Fruit fly (Drosophila melanogaster) whole organism, embryonic: ENCODE results near the gene CG32448.

ENCODE experiments used
- Ada2b ChIP-seq: fragments of 200-800 bp; sonication (Bioruptor generic); IDR thresholded peaks from 2 replicates; pipeline ENCODE4 v1.3.6; 2022; ENCODE audit warnings: missing biosample characterization, missing genetic modification characterization
- Awh ChIP-seq: fragments of 200-800 bp; sonication (Bioruptor generic); IDR thresholded peaks from 2 replicates; pipeline ENCODE4, ENCODE4 v1.3.6; 2022; ENCODE audit warnings: missing biosample characterization, missing genetic modification characterization
- B-H2 ChIP-seq: fragments of 200-800 bp; sonication (Bioruptor generic); optimal IDR thresholded peaks from 2 replicates; lab custom pipeline; 2018; ENCODE audit warnings: missing biosample characterization, mild to moderate bottlenecking, missing genetic modification characterization
- C15 ChIP-seq: fragments of 200-800 bp; sonication (Bioruptor generic); IDR thresholded peaks from 3 replicates; pipeline ENCODE4 v1.3.6; 2022; ENCODE audit warnings: missing biosample characterization, missing genetic modification characterization
- CG14050 ChIP-seq: fragments of 200-800 bp; sonication (Bioruptor generic); IDR thresholded peaks from 3 replicates; pipeline ENCODE4 v1.3.6; 2022; ENCODE audit warnings: missing biosample characterization, missing genetic modification characterization
- CG15269 ChIP-seq: fragments of 200-800 bp; sonication (Bioruptor generic); optimal IDR thresholded peaks from 2 replicates; lab custom pipeline; 2018; ENCODE audit warnings: missing biosample characterization, mild to moderate bottlenecking, missing genetic modification characterization, moderate library complexity
- CG1529 ChIP-seq: fragments of 200-800 bp; sonication (Bioruptor generic); optimal IDR thresholded peaks from 3 replicates; lab custom pipeline; 2018; ENCODE audit warnings: missing biosample characterization, missing genetic modification characterization
- CG17385 ChIP-seq: fragments of 200-800 bp; sonication (Bioruptor generic); optimal IDR thresholded peaks from 3 replicates; lab custom pipeline; 2018; ENCODE audit warnings: missing biosample characterization, mild to moderate bottlenecking, missing genetic modification characterization
- CG18011 ChIP-seq: fragments of 200-800 bp; sonication (Bioruptor generic); optimal IDR thresholded peaks from 2 replicates; lab custom pipeline; 2017; ENCODE audit warnings: missing biosample characterization, missing genetic modification characterization, mild to moderate bottlenecking, moderate library complexity, missing genotype
- CG2678 ChIP-seq: fragments of 200-800 bp; sonication (Bioruptor generic); optimal IDR thresholded peaks from 3 replicates; lab custom pipeline; 2019; ENCODE audit warnings: missing biosample characterization, mild to moderate bottlenecking, missing genetic modification characterization, moderate library complexity
- CG30020 ChIP-seq: fragments of 200-800 bp; optimal IDR thresholded peaks from 2 replicates; lab custom pipeline; 2019; ENCODE audit warnings: missing biosample characterization, mild to moderate bottlenecking, missing genetic modification characterization, moderate library complexity
- CG3847 ChIP-seq: fragments of 200-800 bp; sonication (Bioruptor generic); IDR thresholded peaks from 2 replicates; pipeline ENCODE4 v1.3.6; 2022; ENCODE audit warnings: missing biosample characterization, missing genetic modification characterization
- CG4424 ChIP-seq: fragments of 200-800 bp; sonication (Bioruptor generic); optimal IDR thresholded peaks from 3 replicates; lab custom pipeline; 2016; ENCODE audit warnings: missing biosample characterization, missing genetic modification characterization
- CG5180 ChIP-seq: fragments of 200-800 bp; sonication (Bioruptor generic); optimal IDR thresholded peaks from 3 replicates; lab custom pipeline; 2017; ENCODE audit warnings: missing biosample characterization, missing genetic modification characterization, mild to moderate bottlenecking, moderate library complexity, missing genetic modification reagents
- Dll ChIP-seq: fragments of 200-800 bp; sonication (Bioruptor generic); IDR thresholded peaks from 4 replicates; pipeline ENCODE4 v1.3.6; 2022; ENCODE audit warnings: missing biosample characterization, missing genetic modification characterization; ENCODE audit not compliant: partially characterized antibody
- Fer2 ChIP-seq: fragments of 200-800 bp; sonication (Bioruptor generic); optimal IDR thresholded peaks from 2 replicates; lab custom pipeline; 2018; ENCODE audit warnings: missing biosample characterization, mild to moderate bottlenecking, missing genetic modification characterization, moderate library complexity
- H15 ChIP-seq: fragments of 200-800 bp; sonication (Bioruptor generic); IDR thresholded peaks from 3 replicates; pipeline ENCODE4 v1.3.6; 2022; ENCODE audit warnings: missing biosample characterization, missing genetic modification characterization
- Kr ChIP-seq: fragments of 200-800 bp; sonication (Bioruptor generic); optimal IDR thresholded peaks from 2 replicates; lab custom pipeline; 2017; ENCODE audit warnings: missing biosample characterization, mild to moderate bottlenecking, missing genetic modification characterization
- Mes4 ChIP-seq: fragments of 200-800 bp; sonication (Bioruptor generic); optimal IDR thresholded peaks from 2 replicates; lab custom pipeline; 2016; ENCODE audit warnings: missing biosample characterization, missing genetic modification characterization
- Mrtf ChIP-seq: fragments of 200-800 bp; sonication (Bioruptor generic); IDR thresholded peaks from 3 replicates; pipeline ENCODE4 v1.3.6; 2022; ENCODE audit warnings: missing biosample characterization, missing genetic modification characterization
- Nf-YC ChIP-seq: fragments of 200-800 bp; optimal IDR thresholded peaks from 3 replicates; lab custom pipeline; 2019; ENCODE audit warnings: missing biosample characterization, mild to moderate bottlenecking, missing genetic modification characterization, moderate library complexity
- Sox100B ChIP-seq: fragments of 200-800 bp; sonication (Bioruptor generic); optimal IDR thresholded peaks from 3 replicates; lab custom pipeline; 2018; ENCODE audit warnings: missing biosample characterization, mild to moderate bottlenecking, missing genetic modification characterization
- Sox102F ChIP-seq: fragments of 200-800 bp; sonication (Bioruptor generic); optimal IDR thresholded peaks from 2 replicates; lab custom pipeline; 2018; ENCODE audit warnings: missing biosample characterization, mild to moderate bottlenecking, missing genetic modification characterization, moderate library complexity
- Spps ChIP-seq: fragments of 200-800 bp; sonication (Bioruptor generic); optimal IDR thresholded peaks from 2 replicates; lab custom pipeline; 2018; ENCODE audit warnings: missing biosample characterization, mild to moderate bottlenecking, missing genetic modification characterization
- Sry-β ChIP-seq: fragments of 200-800 bp; sonication (Bioruptor generic); optimal IDR thresholded peaks from 2 replicates; lab custom pipeline; 2018; ENCODE audit warnings: missing biosample characterization, mild to moderate bottlenecking, missing genetic modification characterization, moderate library complexity
- Ssrp ChIP-seq: fragments of 200-800 bp; sonication (Bioruptor generic); optimal IDR thresholded peaks from 2 replicates; lab custom pipeline; 2018; ENCODE audit warnings: missing biosample characterization, mild to moderate bottlenecking, missing genetic modification characterization, moderate library complexity
- TFAM ChIP-seq: fragments of 200-800 bp; sonication (Bioruptor generic); optimal IDR thresholded peaks from 2 replicates; lab custom pipeline; 2017; ENCODE audit warnings: missing biosample characterization, missing genetic modification characterization, inconsistent platforms
- ap ChIP-seq: fragments of 200-800 bp; sonication (Bioruptor generic); IDR thresholded peaks from 2 replicates; pipeline ENCODE4 v1.3.6; 2022; ENCODE audit warnings: missing biosample characterization, missing genetic modification characterization
- ase ChIP-seq: fragments of 200-800 bp; sonication (Bioruptor generic); IDR thresholded peaks from 3 replicates; pipeline ENCODE4 v1.3.6; 2022; ENCODE audit warnings: missing biosample characterization, missing genetic modification characterization
- bowl ChIP-seq: fragments of 200-800 bp; sonication (Bioruptor generic); IDR thresholded peaks from 2 replicates; pipeline ENCODE4 v1.3.6; 2022; ENCODE audit warnings: missing biosample characterization, missing genetic modification characterization
- crol ChIP-seq: fragments of 200-800 bp; sonication (Bioruptor generic); IDR thresholded peaks from 2 replicates; pipeline ENCODE4 v1.3.6; 2022; ENCODE audit warnings: missing biosample characterization, missing genetic modification characterization
- dm ChIP-seq: fragments of 200-800 bp; sonication (Bioruptor generic); optimal IDR thresholded peaks from 3 replicates; lab custom pipeline; 2016; ENCODE audit warnings: missing biosample characterization, missing genetic modification characterization
- fd64A ChIP-seq: fragments of 200-800 bp; sonication (Bioruptor generic); optimal IDR thresholded peaks from 3 replicates; lab custom pipeline; 2018; ENCODE audit warnings: missing biosample characterization, mild to moderate bottlenecking, missing genetic modification characterization
- fu2 ChIP-seq: fragments of 200-800 bp; sonication (Bioruptor generic); optimal IDR thresholded peaks from 2 replicates; lab custom pipeline; 2016; ENCODE audit warnings: missing biosample characterization, missing genetic modification characterization
- lilli ChIP-seq: fragments of 200-800 bp; sonication (Bioruptor generic); optimal IDR thresholded peaks from 3 replicates; lab custom pipeline; 2016; ENCODE audit warnings: missing biosample characterization, missing genetic modification characterization
- lola ChIP-seq, 3 experiments: fragments of >200 bp in 2 of 3; fragments of 200-800 bp in 1 of 3; sonication (Bioruptor generic) in 1 of 3; optimal IDR thresholded peaks; 2 replicates each; lab custom pipeline; 2017 to 2019; ENCODE audit warnings: missing biosample characterization in 3 of 3, missing genetic modification characterization in 3 of 3, mild to moderate bottlenecking in 1 of 3, moderate library complexity in 1 of 3
- maf-S ChIP-seq: fragments of 200-800 bp; sonication (Bioruptor generic); optimal IDR thresholded peaks from 2 replicates; lab custom pipeline; 2016; ENCODE audit warnings: missing biosample characterization, missing genetic modification characterization
- oc ChIP-seq: fragments of 200-800 bp; sonication (Bioruptor generic); optimal IDR thresholded peaks from 2 replicates; lab custom pipeline; 2018; ENCODE audit warnings: missing biosample characterization, mild to moderate bottlenecking, missing genetic modification characterization, moderate library complexity
- row ChIP-seq: fragments of 200-800 bp; sonication (Bioruptor generic); IDR thresholded peaks from 3 replicates; pipeline ENCODE4 v1.3.6; 2022; ENCODE audit warnings: missing biosample characterization, missing genetic modification characterization
- schlank ChIP-seq: fragments of 200-800 bp; sonication (Bioruptor generic); optimal IDR thresholded peaks from 2 replicates; lab custom pipeline; 2018; ENCODE audit warnings: missing biosample characterization, mild to moderate bottlenecking, missing genetic modification characterization
- sd ChIP-seq: fragments of 200-800 bp; sonication (Bioruptor generic); optimal IDR thresholded peaks from 3 replicates; lab custom pipeline; 2018; ENCODE audit warnings: missing biosample characterization, mild to moderate bottlenecking, missing genetic modification characterization, moderate library complexity
- sisA ChIP-seq: fragments of 200-800 bp; sonication (Bioruptor generic); IDR thresholded peaks from 2 replicates; pipeline ENCODE4 v1.3.6; 2022; ENCODE audit warnings: missing biosample characterization, missing genetic modification characterization
- slbo ChIP-seq: fragments of 200-800 bp; sonication (Bioruptor generic); IDR thresholded peaks from 2 replicates; pipeline ENCODE4 v1.3.6; 2022; ENCODE audit warnings: missing biosample characterization, missing genetic modification characterization
- sna ChIP-seq: fragments of 200-800 bp; sonication (Bioruptor generic); IDR thresholded peaks from 2 replicates; pipeline ENCODE4 v1.3.6; 2022; ENCODE audit warnings: missing biosample characterization, missing genetic modification characterization; ENCODE audit not compliant: partially characterized antibody
- sob ChIP-seq: fragments of 200-800 bp; sonication (Bioruptor generic); IDR thresholded peaks from 2 replicates; pipeline ENCODE4 v1.3.6; 2022; ENCODE audit warnings: missing biosample characterization, missing genetic modification characterization
- stc ChIP-seq: fragments of 200-800 bp; sonication (Bioruptor generic); IDR thresholded peaks from 2 replicates; pipeline ENCODE4 v1.3.6; 2022; ENCODE audit warnings: missing biosample characterization, missing genetic modification characterization
- trh ChIP-seq: fragments of 200-800 bp; sonication (Bioruptor generic); optimal IDR thresholded peaks from 2 replicates; lab custom pipeline; 2016; ENCODE audit warnings: missing biosample characterization, missing genetic modification characterization
- vvl ChIP-seq: fragments of 200-800 bp; sonication (Bioruptor generic); IDR thresholded peaks from 2 replicates; pipeline ENCODE4 v1.3.6; 2022; ENCODE audit warnings: missing biosample characterization, missing genetic modification characterization
- wdn ChIP-seq: fragments of 200-800 bp; sonication (Bioruptor generic); IDR thresholded peaks from 2 replicates; pipeline ENCODE4 v1.3.6; 2022; ENCODE audit warnings: missing biosample characterization, missing genetic modification characterization
- zen ChIP-seq: fragments of 200-800 bp; sonication (Bioruptor generic); optimal IDR thresholded peaks from 3 replicates; lab custom pipeline; 2018; ENCODE audit warnings: missing biosample characterization, mild to moderate bottlenecking, missing genetic modification characterization, moderate library complexity
- zfh2 ChIP-seq: fragments of 200-800 bp; sonication (Bioruptor generic); optimal IDR thresholded peaks from 2 replicates; lab custom pipeline; 2016; ENCODE audit warnings: missing biosample characterization, missing genetic modification characterization

Gene CG32448

DNA sequence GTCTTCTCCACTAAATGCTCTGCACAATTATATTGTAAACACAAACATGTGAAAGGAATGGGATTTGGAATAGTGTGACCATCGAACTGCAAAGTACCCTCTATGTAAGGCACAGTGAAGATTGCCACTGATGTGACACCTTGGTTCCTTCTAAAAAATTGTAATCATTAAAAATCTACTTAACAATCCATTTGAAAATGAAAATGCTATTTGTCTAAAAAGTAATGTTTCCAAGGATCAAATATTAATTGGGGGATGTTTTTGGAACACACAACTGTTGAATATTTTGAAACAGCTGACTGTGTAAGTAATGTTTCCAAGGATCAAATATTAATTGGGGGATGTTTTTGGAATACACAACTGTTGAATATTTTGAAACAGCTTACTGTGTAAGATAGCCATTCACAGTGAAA, at the start of gene CG32448:
Gene CG32448 (minus strand): TSS at position 304 of the 413 bp plus-strand sequence.
- TF ChIP-seq sisA (GFP tag; lab: Robert Waterston, UW) (peak; percentile 33; the same call in 1 of the 2 replicates), Kr (GFP tag; lab: Kevin White, UChicago) (no peak), bowl (GFP tag; lab: Robert Waterston, UW) (peak; percentile 35; the same call in 1 of the 2 replicates), CG18011 (GFP tag; lab: Kevin White, UChicago) (peak; percentile 52), stc (GFP tag; lab: Robert Waterston, UW) (peak; percentile 65; the same call in 1 of the 2 replicates), schlank (tag; lab: Kevin White, UChicago) (peak; percentile 1), sna (GFP tag; lab: Robert Waterston, UW) (no peak), row (GFP tag; lab: Robert Waterston, UW) (peak; percentile 93), CG14050 (GFP tag; lab: Robert Waterston, UW) (peak; percentile 64), CG4424 (GFP tag; lab: Kevin White, UChicago) (peak; percentile 45), oc (peak; percentile 56), slbo (GFP tag; lab: Robert Waterston, UW) (peak; percentile 90), Ada2b (GFP tag; lab: Robert Waterston, UW) (peak; percentile 57), TFAM (GFP tag; lab: Kevin White, UChicago) (no peak), Mrtf (GFP tag; lab: Robert Waterston, UW) (peak; percentile 63; the same call in 2 of the 3 replicates), C15 (GFP tag; lab: Robert Waterston, UW) (peak; percentile 60; the same call in 1 of the 3 replicates), Nf-YC (peak; percentile 30), Ssrp (tag; lab: Kevin White, UChicago) (peak; percentile 41), fd64A (GFP tag; lab: Kevin White, UChicago) (no peak), ase (peak; percentile 68; the same call in 2 of the 3 replicates), fu2 (GFP tag; lab: Kevin White, UChicago) (peak; percentile 69), Sox102F (GFP tag; lab: Kevin White, UChicago) (peak; percentile 54), Sry-β (GFP tag; lab: Kevin White, UChicago) (no peak), H15 (peak; percentile 75), Awh (GFP tag; lab: Robert Waterston, UW) (peak; percentile 51; the same call in 1 of the 2 replicates), CG1529 (GFP tag; lab: Kevin White, UChicago) (peak; percentile 1), vvl (GFP tag; lab: Robert Waterston, UW) (peak; percentile 83), crol (GFP tag; lab: Robert Waterston, UW) (no peak), trh (GFP tag; lab: Kevin White, UChicago) (peak; percentile 31), CG2678 (tag; lab: Kevin White, UChicago) (peak; percentile 61), sob (GFP tag; lab: Robert Waterston, UW) (peak; percentile 75), wdn (GFP tag; lab: Robert Waterston, UW) (0 out of 2 replicates have a peak, but pooled peaks have one; percentile 49), lola (GFP tag; optimal IDR thresholded peaks at IDR 0.05; lab: Kevin White, UChicago) (peak in 1 of 3 experiments; percentile 49), maf-S (GFP tag; lab: Kevin White, UChicago) (peak; percentile 32), Dll (GFP tag; lab: Robert Waterston, UW) (no peak), lilli (GFP tag; lab: Kevin White, UChicago) (peak; percentile 77), ap (0 out of 2 replicates have a peak, but pooled peaks have one; percentile 42), CG15269 (tag; lab: Kevin White, UChicago) (peak; percentile 56), B-H2 (GFP tag; lab: Kevin White, UChicago) (peak; percentile 19), Sox100B (GFP tag; lab: Kevin White, UChicago) (peak; percentile 35), CG3847 (GFP tag; lab: Robert Waterston, UW) (peak; percentile 74), dm (GFP tag; lab: Kevin White, UChicago) (peak; percentile 76), CG17385 (GFP tag; lab: Kevin White, UChicago) (peak; percentile 44), zfh2 (GFP tag; lab: Kevin White, UChicago) (peak; percentile 67), CG5180 (GFP tag; lab: Kevin White, UChicago) (no peak), sd (no peak), Mes4 (peak; percentile 32), Fer2 (tag; lab: Kevin White, UChicago) (no peak), zen (tag; lab: Kevin White, UChicago) (peak; percentile 51), CG30020 (tag; lab: Kevin White, UChicago) (peak; percentile 40), Spps (tag; lab: Kevin White, UChicago) (peak; percentile 36)
